Worm (Caenorhabditis elegans) whole organism, L2 larva: Measurements from ENCODE around the gene gad-3.

Source experiments
- ZK546.5 ChIP-seq: sonication (generic microtip); optimal IDR thresholded peaks from 2 replicates; lab custom pipeline; 2017; ENCODE audit warnings: missing biosample characterization, missing genetic modification characterization
- alr-1 ChIP-seq: fragments of 150-350 bp; optimal IDR thresholded peaks from 2 replicates; lab custom pipeline; 2014; ENCODE audit warnings: missing biosample characterization, missing genetic modification characterization
- dmd-4 ChIP-seq: sonication (generic microtip); optimal IDR thresholded peaks from 2 replicates; lab custom pipeline; 2017; ENCODE audit warnings: missing biosample characterization, missing genetic modification characterization
- lin-13 ChIP-seq: fragments of 150-350 bp; optimal IDR thresholded peaks from 2 replicates; lab custom pipeline; 2014; ENCODE audit warnings: missing biosample characterization, missing genetic modification reagents, missing genetic modification characterization
- lin-39 ChIP-seq: fragments of 150-350 bp; optimal IDR thresholded peaks from 2 replicates; lab custom pipeline; 2014; ENCODE audit warnings: missing biosample characterization, missing genetic modification reagents, missing genetic modification characterization
- nhr-12 ChIP-seq: fragments of 150-350 bp; optimal IDR thresholded peaks from 2 replicates; lab custom pipeline; 2014; ENCODE audit warnings: missing biosample characterization, missing genetic modification characterization
- nhr-237 ChIP-seq: fragments of 150-350 bp; optimal IDR thresholded peaks from 2 replicates; lab custom pipeline; 2014; ENCODE audit warnings: missing biosample characterization, missing genetic modification characterization
- nhr-25 ChIP-seq: fragments of 150-350 bp; sonication (generic microtip); optimal IDR thresholded peaks from 3 replicates; lab custom pipeline; 2014; ENCODE audit warnings: missing biosample characterization, missing genetic modification characterization
- nhr-6 ChIP-seq: fragments of 150-350 bp; optimal IDR thresholded peaks from 2 replicates; lab custom pipeline; 2014; ENCODE audit warnings: missing biosample characterization, missing genetic modification characterization
- unc-39 ChIP-seq: fragments of 150-350 bp; optimal IDR thresholded peaks from 2 replicates; lab custom pipeline; 2014; ENCODE audit warnings: missing biosample characterization, missing genetic modification characterization
- zag-1 ChIP-seq: fragments of 150-350 bp; optimal IDR thresholded peaks from 2 replicates; lab custom pipeline; 2014; ENCODE audit warnings: missing biosample characterization, missing genetic modification characterization

DNA sequence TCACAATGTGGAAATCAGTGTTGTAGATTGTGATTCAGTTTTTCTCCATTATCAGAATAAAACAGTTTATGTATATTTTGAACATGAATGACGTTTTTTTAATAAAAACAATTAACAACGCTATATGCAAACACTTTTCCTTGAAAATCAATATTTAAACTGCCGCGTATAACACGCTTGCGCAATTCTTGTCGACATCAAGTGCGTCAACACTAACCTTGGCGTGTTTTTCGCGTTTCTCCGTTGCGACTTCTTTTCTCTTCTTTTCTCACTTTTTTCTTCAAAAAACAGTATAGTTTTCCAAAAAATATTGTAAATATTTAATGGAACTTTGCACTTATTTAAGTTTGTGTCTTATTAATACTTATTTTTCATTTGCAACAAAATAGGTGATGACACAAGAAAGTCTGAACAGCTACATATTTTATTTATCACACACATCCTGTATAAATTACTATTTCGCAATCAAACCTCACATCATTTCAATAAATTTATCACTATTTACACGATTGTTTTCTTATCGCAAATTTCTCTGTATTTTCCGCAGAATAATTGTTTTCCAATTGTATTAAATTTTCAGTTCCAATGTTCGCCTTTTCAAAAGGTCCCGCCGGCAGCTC lies 2.5 kb upstream of the gad-3 start, which contains the start of gene spas-1:
- TF ChIP-seq alr-1 (tag; lab: Kevin White, UChicago) = no peak
- peak; percentile 37 for TF ChIP-seq zag-1 (tag; lab: Kevin White, UChicago)
- no peak for TF ChIP-seq nhr-12 (tag; lab: Kevin White, UChicago)
- TF ChIP-seq nhr-237 = no peak
- TF ChIP-seq lin-39 (tag; lab: Kevin White, UChicago) = no peak
- TF ChIP-seq nhr-25 = peak; percentile 85
- no peak for TF ChIP-seq unc-39 (tag; lab: Kevin White, UChicago)
- TF ChIP-seq dmd-4 (tag; lab: Kevin White, UChicago) = no peak
- TF ChIP-seq ZK546.5 = no peak
- peak; percentile 87 for TF ChIP-seq lin-13 (GFP tag; lab: Kevin White, UChicago)
- peak; percentile 81 for TF ChIP-seq nhr-6 (tag; lab: Kevin White, UChicago)
